Fruit fly (Drosophila melanogaster) whole organism: ENCODE data around the gene wry.

Source experiments
- CG8478 ChIP-seq: fragments of >200 bp; optimal IDR thresholded peaks from 2 replicates; lab custom pipeline; 2018; ENCODE audit warnings: inconsistent platforms
- Dll ChIP-seq: fragments of >200 bp; optimal IDR thresholded peaks from 2 replicates; lab custom pipeline; 2017
- EcR ChIP-seq, 2 experiments: fragments of >200 bp; optimal IDR thresholded peaks; 2 replicates each; lab custom pipeline; 2017; ENCODE audit warnings: missing biosample characterization in 2 of 2, missing genetic modification characterization in 2 of 2, missing genetic modification reagents in 2 of 2
- pan ChIP-seq: fragments of >200 bp; optimal IDR thresholded peaks from 2 replicates; lab custom pipeline; 2017
- psq ChIP-seq: fragments of >200 bp; optimal IDR thresholded peaks from 2 replicates; lab custom pipeline; 2017
- usp ChIP-seq: fragments of >200 bp; optimal IDR thresholded peaks from 2 replicates; lab custom pipeline; 2017; ENCODE audit warnings: missing biosample characterization, missing genetic modification characterization, mixed read lengths

The wry gene

DNA sequence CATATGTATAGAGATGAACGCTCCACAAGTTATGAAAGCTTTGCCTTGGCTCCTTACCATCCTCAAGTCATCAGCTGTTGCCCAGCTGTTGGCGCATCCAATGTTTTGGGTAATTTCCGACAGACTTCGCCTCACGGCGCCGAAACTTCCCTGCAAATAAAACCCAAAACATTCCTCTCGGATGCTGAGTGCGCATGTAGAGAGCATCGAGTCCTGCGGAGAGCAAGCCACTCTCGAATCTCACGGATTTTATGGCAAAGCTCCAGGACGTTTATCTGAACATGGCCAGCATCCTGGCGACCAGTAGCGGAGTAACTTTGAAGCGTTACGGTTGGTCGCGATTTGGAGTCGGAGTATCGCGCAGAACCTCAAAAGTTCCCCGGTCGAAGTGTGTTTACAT lies at the start of gene wry:
TSS of gene wry (plus strand) at position 301 of the 400 bp plus-strand sequence.
- TF ChIP-seq pan (lab: Kevin White, UChicago): no peak
- TF ChIP-seq EcR (GFP tag; optimal IDR thresholded peaks at IDR 0.05; lab: Kevin White, UChicago): no peak
- no peak for TF ChIP-seq CG8478
- no peak for TF ChIP-seq Dll (lab: Kevin White, UChicago)
- no peak for TF ChIP-seq usp (GFP tag; lab: Kevin White, UChicago)
- TF ChIP-seq psq: no peak

DNA sequence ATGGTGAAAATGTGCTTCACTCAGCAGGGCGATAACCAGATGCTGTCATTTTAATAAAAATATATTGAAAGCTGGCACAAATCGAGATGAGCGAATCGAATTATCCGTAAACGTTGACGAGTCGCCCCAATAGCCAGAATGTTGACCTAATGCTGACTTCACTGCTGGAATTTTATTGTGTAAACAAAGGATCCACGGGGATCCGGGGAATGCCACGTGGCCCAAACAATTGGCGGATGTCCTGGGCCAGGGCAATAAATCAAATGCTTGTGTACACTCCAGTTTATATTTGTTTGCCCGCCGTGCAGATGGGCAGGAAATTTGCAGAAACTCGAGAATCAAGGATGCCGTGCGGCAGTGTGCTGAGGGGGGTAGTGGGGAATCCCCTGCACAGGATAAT lies 48.4 kb upstream of the wry start:
- TF ChIP-seq pan (lab: Kevin White, UChicago) (no peak), Dll (lab: Kevin White, UChicago) (no peak), usp (GFP tag; lab: Kevin White, UChicago) (no peak)

DNA sequence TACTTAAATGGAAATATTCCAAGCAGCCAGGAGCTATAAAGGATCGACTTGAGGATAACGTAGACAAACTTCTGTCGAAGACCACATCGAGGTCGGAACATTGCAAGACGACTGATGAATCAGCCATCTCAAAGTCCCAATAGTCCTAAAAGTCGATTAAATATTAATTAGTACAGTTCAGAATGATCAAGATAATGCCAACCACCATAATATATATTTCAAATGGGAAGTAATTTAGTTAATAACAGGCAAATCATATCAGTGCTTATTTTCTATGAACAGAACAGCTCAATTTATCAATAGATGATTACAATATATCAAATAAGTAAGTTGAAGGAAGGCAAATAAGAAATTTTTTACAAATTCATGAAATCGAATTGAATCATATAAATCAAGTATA lies 46.1 kb upstream of the wry start, which contains the start of gene Gr22d:
TSS of gene Gr22d (minus strand) at position 101 of the 400 bp plus-strand sequence.
- no peak for TF ChIP-seq CG8478
- no peak for TF ChIP-seq Dll (lab: Kevin White, UChicago)
- no peak for TF ChIP-seq usp (GFP tag; lab: Kevin White, UChicago)
- no peak for TF ChIP-seq EcR (GFP tag; optimal IDR thresholded peaks at IDR 0.05; lab: Kevin White, UChicago)
- TF ChIP-seq psq: no peak
- TF ChIP-seq pan (lab: Kevin White, UChicago): no peak

DNA sequence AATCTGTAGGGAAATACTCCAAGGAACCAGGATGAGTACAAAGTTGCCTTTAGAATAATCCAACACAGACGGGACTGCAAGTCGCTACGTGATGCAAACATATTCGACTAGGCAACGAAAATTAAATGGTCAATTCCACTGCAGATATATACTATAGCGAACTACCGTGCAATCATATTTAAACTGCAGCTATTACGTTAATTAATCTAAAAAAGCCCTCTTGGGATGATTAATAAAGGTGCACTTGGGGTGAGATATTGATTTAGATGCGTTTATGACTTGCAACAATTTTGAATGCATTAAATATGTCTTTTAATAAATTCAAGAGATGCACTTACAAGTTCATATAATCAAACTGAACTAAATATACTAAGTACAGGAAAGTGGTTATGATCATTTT lies 44.6 kb upstream of the wry start, which contains the start of gene Gr22c:
TSS of gene Gr22c (minus strand) at position 101 of the 400 bp plus-strand sequence.
- TF ChIP-seq Dll (lab: Kevin White, UChicago) (no peak), pan (lab: Kevin White, UChicago) (no peak), EcR (GFP tag; optimal IDR thresholded peaks at IDR 0.05; lab: Kevin White, UChicago) (no peak), usp (GFP tag; lab: Kevin White, UChicago) (no peak)

DNA sequence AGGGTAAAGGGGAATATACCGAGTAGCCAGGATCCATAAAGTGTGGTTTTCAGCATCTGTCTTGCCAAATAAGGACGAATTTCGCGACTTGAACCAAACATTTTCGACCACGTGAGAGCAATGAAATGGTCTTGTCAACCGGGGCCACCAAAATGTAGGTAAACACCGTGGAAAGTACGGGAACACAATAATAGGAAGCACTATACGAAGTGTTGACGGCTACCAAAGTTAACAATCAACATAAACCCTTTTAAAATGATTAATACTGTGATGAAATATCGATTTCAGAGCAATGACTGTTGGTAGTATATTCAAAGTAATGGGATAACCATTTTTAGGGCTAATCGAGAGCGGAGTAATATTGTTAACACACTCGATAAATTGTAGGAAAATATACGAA lies 43.2 kb upstream of the wry start, which contains the start of gene Gr22b:
TSS of gene Gr22b (minus strand) at position 101 of the 400 bp plus-strand sequence.
- TF ChIP-seq CG8478: no peak
- TF ChIP-seq EcR (GFP tag; optimal IDR thresholded peaks at IDR 0.05; lab: Kevin White, UChicago): no peak
- TF ChIP-seq usp (GFP tag; lab: Kevin White, UChicago): no peak
- TF ChIP-seq psq: no peak
- no peak for TF ChIP-seq Dll (lab: Kevin White, UChicago)
- no peak for TF ChIP-seq pan (lab: Kevin White, UChicago)

DNA sequence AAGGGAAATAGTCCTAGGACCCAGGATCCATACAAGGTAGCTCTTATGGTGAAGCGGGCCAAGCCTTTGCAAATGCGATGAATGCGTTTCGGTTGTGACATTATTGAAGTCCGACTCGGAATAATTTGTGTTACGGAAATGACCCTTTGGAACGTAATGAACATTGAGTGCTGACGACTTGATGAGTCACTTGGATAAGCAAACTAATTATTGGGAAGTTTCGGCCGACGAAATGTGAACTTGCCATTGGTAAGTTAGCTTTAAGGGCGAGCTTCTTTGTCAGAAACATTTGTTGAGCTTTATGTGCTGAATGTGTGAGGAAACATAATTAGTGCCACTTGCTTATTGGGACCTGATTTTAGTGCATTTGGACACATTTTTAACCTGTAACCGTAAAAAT lies 41.5 kb upstream of the wry start, which contains the start of gene Gr22a:
TSS of gene Gr22a (minus strand) at position 101 of the 400 bp plus-strand sequence.
- TF ChIP-seq pan (lab: Kevin White, UChicago) (no peak), usp (GFP tag; lab: Kevin White, UChicago) (no peak), Dll (lab: Kevin White, UChicago) (no peak), psq (no peak), CG8478 (no peak), EcR (GFP tag; optimal IDR thresholded peaks at IDR 0.05; lab: Kevin White, UChicago) (no peak)

DNA sequence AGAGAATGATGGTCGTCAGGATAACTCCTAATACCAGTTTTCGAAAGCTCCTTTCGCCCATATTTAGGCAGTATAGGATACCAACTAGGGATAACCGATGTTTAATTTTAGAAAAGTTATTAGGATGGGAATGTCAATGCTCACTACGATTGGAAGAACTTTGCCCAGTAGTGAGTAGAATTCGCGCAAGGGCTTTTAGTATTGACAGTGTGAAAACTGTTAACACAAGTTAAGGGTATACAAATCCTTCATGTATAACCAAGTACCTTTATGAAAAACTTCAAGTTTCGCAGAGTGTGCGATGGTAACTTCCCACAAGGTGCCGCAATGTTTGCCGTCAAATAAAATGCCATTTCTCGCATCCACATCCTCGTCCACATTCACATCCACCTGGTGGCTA lies 13.1 kb upstream of the wry start, which contains the start of gene CG31933:
TSS of gene CG31933 (minus strand) at position 101 of the 400 bp plus-strand sequence.
- no peak for TF ChIP-seq CG8478
- TF ChIP-seq pan (lab: Kevin White, UChicago): no peak
- TF ChIP-seq psq: no peak
- no peak for TF ChIP-seq EcR (GFP tag; optimal IDR thresholded peaks at IDR 0.05; lab: Kevin White, UChicago)
- no peak for TF ChIP-seq usp (GFP tag; lab: Kevin White, UChicago)
- no peak for TF ChIP-seq Dll (lab: Kevin White, UChicago)

DNA sequence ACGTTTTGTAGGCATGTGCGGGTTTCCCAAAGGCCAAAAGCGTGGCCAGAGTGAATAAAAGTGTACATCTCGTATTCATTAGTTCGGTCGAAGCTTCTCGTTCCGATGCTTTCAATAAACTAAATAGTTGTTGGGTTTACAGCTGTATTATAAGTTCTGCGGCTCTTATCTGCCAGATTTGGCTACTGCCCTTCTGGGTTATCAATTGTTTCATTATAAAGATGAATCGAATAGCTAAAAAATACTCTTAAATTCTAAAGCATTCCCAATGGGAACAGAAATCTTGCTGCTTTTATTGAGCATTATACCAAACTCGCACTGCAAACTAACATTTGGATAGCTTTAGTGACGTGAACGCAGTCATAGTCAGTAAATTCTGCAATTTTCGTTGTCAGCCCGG lies 9.9 kb upstream of the wry start, which contains the start of gene CG31664:
TSS of gene CG31664 (minus strand) at position 101 of the 400 bp plus-strand sequence.
- TF ChIP-seq usp (GFP tag; lab: Kevin White, UChicago) (no peak), CG8478 (no peak), pan (lab: Kevin White, UChicago) (no peak)

DNA sequence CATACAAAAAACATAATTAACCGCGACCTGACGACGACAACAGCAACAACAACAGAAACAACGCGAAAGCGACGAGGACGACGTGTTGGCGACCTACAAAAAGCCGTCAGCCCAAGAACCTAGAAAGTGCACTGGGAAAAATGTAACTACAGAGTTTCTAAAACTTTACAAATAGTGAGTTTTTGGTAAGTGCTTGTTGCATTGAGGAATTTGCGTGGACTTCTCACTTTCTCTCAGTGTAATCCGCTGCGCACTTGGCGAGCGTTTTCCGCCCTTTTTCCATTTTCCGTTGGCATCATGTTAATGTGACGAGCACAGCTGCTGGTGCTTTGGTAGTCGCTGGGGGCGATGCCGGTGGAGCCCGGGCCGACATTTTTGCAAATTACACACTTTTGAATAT lies 8.1 kb upstream of the wry start:
- TF ChIP-seq psq: no peak
- TF ChIP-seq Dll (lab: Kevin White, UChicago): no peak
- TF ChIP-seq EcR (GFP tag; optimal IDR thresholded peaks at IDR 0.05; lab: Kevin White, UChicago): no peak
- no peak for TF ChIP-seq CG8478
- no peak for TF ChIP-seq usp (GFP tag; lab: Kevin White, UChicago)
- no peak for TF ChIP-seq pan (lab: Kevin White, UChicago)

DNA sequence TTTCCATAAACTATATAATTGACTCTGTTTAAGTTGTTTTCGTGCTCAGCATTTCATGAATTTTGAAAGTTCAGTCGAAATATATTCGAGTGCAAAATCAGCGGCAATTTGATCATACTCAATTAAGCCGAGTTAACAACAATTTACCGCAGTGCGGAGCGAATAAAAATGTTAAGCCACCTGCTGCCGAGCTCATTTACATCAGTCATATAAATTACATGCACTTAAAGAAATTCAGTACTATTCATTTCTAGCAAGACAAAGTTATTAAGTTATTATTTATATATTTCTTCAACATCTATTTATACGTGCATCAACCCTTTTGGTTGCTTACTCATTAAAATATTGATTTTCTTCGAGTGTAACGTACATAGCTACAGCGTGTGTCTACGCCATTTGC lies 3.9 kb upstream of the wry start, which contains the start of gene c-cup:
TSS of gene c-cup (minus strand) at position 101 of the 400 bp plus-strand sequence.
- TF ChIP-seq pan (lab: Kevin White, UChicago) (no peak), Dll (lab: Kevin White, UChicago) (no peak), EcR (GFP tag; optimal IDR thresholded peaks at IDR 0.05; lab: Kevin White, UChicago) (no peak), usp (GFP tag; lab: Kevin White, UChicago) (no peak), psq (no peak), CG8478 (no peak)

DNA sequence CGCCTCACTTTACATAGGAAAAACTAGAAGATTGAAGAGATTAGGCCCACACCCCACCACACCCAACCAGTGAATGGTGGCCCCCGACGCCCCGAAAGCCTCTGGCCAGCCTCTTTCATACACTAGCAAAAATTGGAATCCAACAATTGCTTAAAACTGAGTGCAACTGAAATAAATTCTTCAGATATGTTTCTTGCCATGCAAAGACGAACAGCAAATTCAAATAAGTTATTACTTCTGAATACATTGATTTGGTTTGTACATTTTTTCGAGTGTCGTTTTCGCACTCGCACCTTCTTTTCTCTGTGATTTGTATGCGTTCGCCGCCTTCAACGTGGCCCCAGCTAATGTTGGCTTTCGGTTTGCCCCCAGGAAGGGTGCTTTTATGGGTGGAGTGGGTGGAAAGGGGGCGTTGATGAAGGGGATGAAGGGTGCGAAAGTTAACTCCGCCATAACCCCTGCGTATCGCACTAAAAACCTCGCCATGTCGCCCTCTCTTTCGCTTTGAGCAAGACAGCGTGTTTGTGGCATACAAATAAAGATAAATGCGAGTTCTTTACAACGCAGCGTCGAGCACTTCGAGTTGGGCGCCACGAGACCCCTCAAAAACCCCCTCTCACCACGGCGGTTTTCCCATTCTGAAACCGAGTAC lies 1.5 kb downstream of the wry start:
- TF ChIP-seq psq: no peak
- TF ChIP-seq CG8478: no peak
- TF ChIP-seq Dll (lab: Kevin White, UChicago): no peak
- TF ChIP-seq EcR (GFP tag; optimal IDR thresholded peaks at IDR 0.05; lab: Kevin White, UChicago): no peak
- no peak for TF ChIP-seq pan (lab: Kevin White, UChicago)
- no peak for TF ChIP-seq usp (GFP tag; lab: Kevin White, UChicago)

DNA sequence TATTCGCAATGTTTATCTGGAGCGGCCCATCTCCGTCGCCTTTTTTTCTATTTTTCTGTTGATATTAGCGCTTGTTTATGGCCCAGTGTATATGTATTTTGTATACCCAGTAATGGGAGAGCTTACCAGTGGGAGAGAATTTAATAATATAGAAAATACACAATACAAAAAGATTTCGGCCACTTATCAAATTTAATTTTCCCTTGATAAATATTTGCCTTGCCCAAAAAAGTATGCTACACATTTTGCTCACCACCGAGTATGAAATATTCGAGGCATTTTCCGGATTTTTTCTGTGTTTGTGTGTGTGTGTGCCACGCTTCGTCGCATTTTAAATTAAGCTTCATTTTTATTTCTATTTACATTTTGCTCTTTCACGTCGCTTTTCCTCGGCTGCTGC lies 2.7 kb downstream of the wry start:
- TF ChIP-seq pan (lab: Kevin White, UChicago) (no peak), CG8478 (no peak), Dll (lab: Kevin White, UChicago) (no peak)
